Fruit fly (Drosophila melanogaster) whole organism, pupa: ENCODE results near the gene CG13972.

Source experiments
- CG10348 ChIP-seq: fragments of 200-800 bp; sonication (Bioruptor generic); IDR thresholded peaks from 2 replicates; pipeline ENCODE4 v1.3.6; 2022; ENCODE audit warnings: missing biosample characterization, missing genetic modification characterization
- CG12605 ChIP-seq: fragments of 200-800 bp; sonication (Bioruptor generic); IDR thresholded peaks from 2 replicates; pipeline ENCODE4 v1.3.6; 2022; ENCODE audit warnings: missing biosample characterization, missing genetic modification characterization
- CG13204 ChIP-seq: fragments of 200-800 bp; sonication (Bioruptor generic); optimal IDR thresholded peaks from 2 replicates; lab custom pipeline; 2018; ENCODE audit warnings: missing biosample characterization, mild to moderate bottlenecking, missing genetic modification characterization, moderate library complexity
- CG14655 ChIP-seq: fragments of 200-800 bp; sonication (Bioruptor generic); optimal IDR thresholded peaks from 3 replicates; lab custom pipeline; 2017; ENCODE audit warnings: mild to moderate bottlenecking, missing biosample characterization, missing genetic modification reagents, missing genetic modification characterization
- CG15710 ChIP-seq: fragments of 200-800 bp; sonication (Bioruptor generic); optimal IDR thresholded peaks from 2 replicates; lab custom pipeline; 2018; ENCODE audit warnings: missing biosample characterization, mild to moderate bottlenecking, missing genetic modification characterization, moderate library complexity
- CG17806 ChIP-seq: fragments of 200-800 bp; sonication (Bioruptor generic); optimal IDR thresholded peaks from 2 replicates; lab custom pipeline; 2018; ENCODE audit warnings: missing biosample characterization, mild to moderate bottlenecking, missing genetic modification characterization, moderate library complexity
- CG32121 ChIP-seq: fragments of 200-800 bp; sonication (Bioruptor generic); IDR thresholded peaks from 2 replicates; pipeline ENCODE4 v1.3.6; 2022; ENCODE audit warnings: missing biosample characterization, missing genetic modification characterization
- CG34367 ChIP-seq: fragments of 200-800 bp; sonication (Bioruptor generic); optimal IDR thresholded peaks from 2 replicates; lab custom pipeline; 2018; ENCODE audit warnings: missing biosample characterization, mild to moderate bottlenecking, missing genetic modification characterization
- CG4496 ChIP-seq: fragments of 200-800 bp; sonication (Bioruptor generic); IDR thresholded peaks from 3 replicates; pipeline ENCODE4 v1.3.6; 2022; ENCODE audit warnings: missing biosample characterization, missing genetic modification characterization
- CG8159 ChIP-seq: fragments of 200-800 bp; sonication (Bioruptor generic); optimal IDR thresholded peaks from 3 replicates; lab custom pipeline; 2018; ENCODE audit warnings: missing biosample characterization, mild to moderate bottlenecking, missing genetic modification characterization, moderate library complexity
- CG8301 ChIP-seq: fragments of 200-800 bp; sonication (Bioruptor generic); optimal IDR thresholded peaks from 2 replicates; lab custom pipeline; 2018; ENCODE audit warnings: missing biosample characterization, mild to moderate bottlenecking, missing genetic modification characterization
- CG9948 ChIP-seq: fragments of 200-800 bp; sonication (Bioruptor generic); optimal IDR thresholded peaks from 2 replicates; lab custom pipeline; 2018; ENCODE audit warnings: missing biosample characterization, mild to moderate bottlenecking, missing genetic modification characterization, moderate library complexity
- D1 ChIP-seq: fragments of 200-800 bp; sonication (Bioruptor generic); optimal IDR thresholded peaks from 2 replicates; lab custom pipeline; 2018; ENCODE audit warnings: missing biosample characterization, mild to moderate bottlenecking, missing genetic modification characterization, moderate library complexity
- EcR ChIP-seq: fragments of 200-800 bp; sonication (Bioruptor generic); optimal IDR thresholded peaks from 3 replicates; lab custom pipeline; 2019; ENCODE audit warnings: missing biosample characterization, missing genetic modification characterization, mild to moderate bottlenecking, moderate library complexity, missing genetic modification reagents
- Ets98B ChIP-seq: fragments of 200-800 bp; sonication (Bioruptor generic); IDR thresholded peaks from 2 replicates; pipeline ENCODE4 v1.3.6; 2022; ENCODE audit warnings: missing biosample characterization, missing genetic modification characterization
- Pif1A ChIP-seq: fragments of 200-800 bp; sonication (Bioruptor generic); optimal IDR thresholded peaks from 3 replicates; lab custom pipeline; 2016; ENCODE audit warnings: missing biosample characterization, missing genetic modification characterization
- Pif1B ChIP-seq: fragments of 200-800 bp; sonication (Bioruptor generic); optimal IDR thresholded peaks from 3 replicates; lab custom pipeline; 2016; ENCODE audit warnings: missing biosample characterization, missing genetic modification characterization
- Snoo ChIP-seq: fragments of 200-800 bp; sonication (Bioruptor generic); optimal IDR thresholded peaks from 3 replicates; lab custom pipeline; 2017; ENCODE audit warnings: missing biosample characterization, mild to moderate bottlenecking, missing genetic modification characterization, inconsistent platforms
- fd96Ca ChIP-seq: fragments of 200-800 bp; sonication (Bioruptor generic); IDR thresholded peaks from 3 replicates; pipeline ENCODE4 v1.3.6; 2022; ENCODE audit warnings: missing biosample characterization, missing genetic modification characterization
- gl ChIP-seq: fragments of 200-800 bp; sonication (Bioruptor generic); optimal IDR thresholded peaks from 2 replicates; lab custom pipeline; 2018; ENCODE audit warnings: missing biosample characterization, mild to moderate bottlenecking, missing genetic modification characterization
- rn ChIP-seq: fragments of 200-800 bp; sonication (Bioruptor generic); IDR thresholded peaks from 2 replicates; pipeline ENCODE4 v1.3.6; 2022; ENCODE audit warnings: missing biosample characterization, missing genetic modification characterization

Gene CG13972

DNA sequence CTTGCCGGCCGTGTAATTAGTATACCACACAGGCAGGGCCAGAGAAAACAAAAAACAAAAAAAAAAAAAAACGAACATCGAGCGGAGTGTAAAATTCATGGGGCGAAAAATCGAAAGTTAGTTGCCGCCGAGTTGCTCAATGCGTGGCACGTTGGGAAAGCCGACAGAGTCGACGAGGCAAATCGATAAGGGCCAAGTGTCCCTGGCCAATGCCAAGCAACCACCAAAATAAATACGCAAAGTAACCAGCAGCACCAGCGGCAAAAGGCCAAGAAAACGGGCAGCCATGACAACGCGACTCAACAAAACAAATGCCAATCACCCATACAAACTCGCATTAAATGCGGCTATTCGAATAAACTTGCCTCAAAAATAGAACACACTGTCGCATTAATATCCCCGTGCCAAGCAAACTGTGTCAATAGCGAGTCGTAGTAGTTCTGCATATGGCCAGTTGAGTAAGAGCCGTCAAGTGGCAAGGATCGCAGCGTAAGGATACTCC is 3.4 kb upstream of the CG13972 start, which contains the start of gene CG12885:
TSS of gene CG12885 (plus strand) at position 452 of the 502 bp plus-strand sequence.
- TF ChIP-seq Pif1A (GFP tag; lab: Kevin White, UChicago) (no peak), CG34367 (tag; lab: Kevin White, UChicago) (no peak), CG10348 (GFP tag; lab: Robert Waterston, UW) (no peak), rn (GFP tag; lab: Robert Waterston, UW) (no peak), CG32121 (GFP tag; lab: Robert Waterston, UW) (no peak), EcR (no peak), Ets98B (GFP tag; lab: Robert Waterston, UW) (no peak), D1 (tag; lab: Kevin White, UChicago) (no peak), CG15710 (tag; lab: Kevin White, UChicago) (no peak)

DNA sequence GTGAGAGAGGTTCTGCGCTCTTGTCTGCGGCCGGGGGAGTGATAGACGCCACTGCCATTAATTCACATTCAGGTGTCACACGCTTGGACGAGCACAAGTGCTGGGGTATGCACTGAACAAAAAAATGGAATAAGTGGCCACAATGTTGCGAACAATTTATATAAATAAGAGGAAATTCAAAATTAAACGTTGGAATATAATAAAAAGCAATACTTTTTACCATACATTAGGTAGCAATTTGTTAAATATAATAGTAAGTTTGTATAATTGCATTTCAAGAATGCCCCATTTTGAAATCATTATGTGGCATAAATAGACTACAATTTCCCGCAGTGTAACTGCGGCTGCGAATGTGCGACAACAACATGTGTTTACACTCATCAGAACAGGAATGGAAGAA is 2.8 kb upstream of the CG13972 start:
- TF ChIP-seq fd96Ca (GFP tag; lab: Robert Waterston, UW) (no peak), CG8159 (tag; lab: Kevin White, UChicago) (peak; percentile 25)

dm6 chr3R:27502856-27503255 is 14.2 kb downstream of the CG13972 start, which contains the start of gene CG5402:
Gene CG5402 (minus strand): TSS chr3R:27502956.
- no peak for TF ChIP-seq EcR
- no peak for TF ChIP-seq rn (GFP tag; lab: Robert Waterston, UW)
- no peak for TF ChIP-seq CG32121 (GFP tag; lab: Robert Waterston, UW)
- TF ChIP-seq CG15710 (tag; lab: Kevin White, UChicago), result no peak
- no peak for TF ChIP-seq CG8301
- no peak for TF ChIP-seq D1 (tag; lab: Kevin White, UChicago)
- no peak for TF ChIP-seq CG10348 (GFP tag; lab: Robert Waterston, UW)
- TF ChIP-seq gl (tag; lab: Kevin White, UChicago), result no peak
- TF ChIP-seq CG14655 (GFP tag; lab: Kevin White, UChicago), result no peak
- no peak for TF ChIP-seq CG17806 (tag; lab: Kevin White, UChicago)
- TF ChIP-seq Snoo, result no peak
- no peak for TF ChIP-seq CG8159 (tag; lab: Kevin White, UChicago)
- TF ChIP-seq CG4496 (GFP tag; lab: Robert Waterston, UW), result no peak
- no peak for TF ChIP-seq Pif1A (GFP tag; lab: Kevin White, UChicago)

dm6 chr3R:27501938-27502337 is 15.1 kb downstream of the CG13972 start, which contains the start of gene CG43139:
Gene CG43139 (minus strand): TSS chr3R:27502025.
- TF ChIP-seq fd96Ca (GFP tag; lab: Robert Waterston, UW) (no peak), D1 (tag; lab: Kevin White, UChicago) (no peak), CG34367 (tag; lab: Kevin White, UChicago) (no peak), EcR (no peak), CG4496 (GFP tag; lab: Robert Waterston, UW) (no peak), CG8159 (tag; lab: Kevin White, UChicago) (no peak), Ets98B (GFP tag; lab: Robert Waterston, UW) (no peak), CG17806 (tag; lab: Kevin White, UChicago) (no peak), CG32121 (GFP tag; lab: Robert Waterston, UW) (no peak)

dm6 chr3R:27497616-27498015 is 19.4 kb downstream of the CG13972 start:
- no peak for TF ChIP-seq Pif1B
- TF ChIP-seq Pif1A (GFP tag; lab: Kevin White, UChicago), result no peak
- no peak for TF ChIP-seq CG15710 (tag; lab: Kevin White, UChicago)
- no peak for TF ChIP-seq rn (GFP tag; lab: Robert Waterston, UW)
- no peak for TF ChIP-seq CG14655 (GFP tag; lab: Kevin White, UChicago)
- TF ChIP-seq CG10348 (GFP tag; lab: Robert Waterston, UW), result no peak
- TF ChIP-seq CG17806 (tag; lab: Kevin White, UChicago), result no peak
- TF ChIP-seq CG9948, result no peak
- TF ChIP-seq Ets98B (GFP tag; lab: Robert Waterston, UW), result no peak
- no peak for TF ChIP-seq CG12605 (GFP tag; lab: Robert Waterston, UW)
- no peak for TF ChIP-seq Snoo
- no peak for TF ChIP-seq CG8301
- no peak for TF ChIP-seq EcR
- no peak for TF ChIP-seq gl (tag; lab: Kevin White, UChicago)
- TF ChIP-seq CG32121 (GFP tag; lab: Robert Waterston, UW), result no peak
- no peak for TF ChIP-seq fd96Ca (GFP tag; lab: Robert Waterston, UW)
- TF ChIP-seq CG13204, result no peak
- TF ChIP-seq CG34367 (tag; lab: Kevin White, UChicago), result no peak
- TF ChIP-seq D1 (tag; lab: Kevin White, UChicago), result no peak
- TF ChIP-seq CG4496 (GFP tag; lab: Robert Waterston, UW), result no peak

dm6 chr3R:27487627-27488026 is 29.4 kb downstream of the CG13972 start, which contains the start of gene Gr98a:
Gene Gr98a (plus strand): TSS chr3R:27487927.
- no peak for TF ChIP-seq CG14655 (GFP tag; lab: Kevin White, UChicago)

dm6 chr3R:27478375-27478774 is 38.7 kb downstream of the CG13972 start, which contains the start of gene Cyp6a18:
Gene Cyp6a18 (plus strand): TSS chr3R:27478675.
- no peak for TF ChIP-seq CG8159 (tag; lab: Kevin White, UChicago)
- no peak for TF ChIP-seq D1 (tag; lab: Kevin White, UChicago)
- no peak for TF ChIP-seq CG15710 (tag; lab: Kevin White, UChicago)
- no peak for TF ChIP-seq CG4496 (GFP tag; lab: Robert Waterston, UW)
- TF ChIP-seq Snoo, result no peak
- TF ChIP-seq Pif1B, result no peak
- no peak for TF ChIP-seq CG34367 (tag; lab: Kevin White, UChicago)
- no peak for TF ChIP-seq CG9948
- TF ChIP-seq CG14655 (GFP tag; lab: Kevin White, UChicago), result no peak
